Fruit fly (Drosophila melanogaster) whole organism, wandering third instar larva: ENCODE measurements around the gene Hat1.
A peak's percentile ranks its signal among the peaks of the same experiment; 100 is the strongest.

Experiments
- Abd-B ChIP-seq: fragments of >200 bp; optimal IDR thresholded peaks from 2 replicates; lab custom pipeline; 2017; ENCODE audit warnings: missing biosample characterization, missing genetic modification characterization
- CG32264 ChIP-seq: fragments of 200-800 bp; sonication (Bioruptor generic); optimal IDR thresholded peaks from 2 replicates; lab custom pipeline; 2016; ENCODE audit warnings: missing biosample characterization, missing genetic modification characterization
- CG9705 ChIP-seq: fragments of 200-800 bp; sonication (Bioruptor generic); optimal IDR thresholded peaks from 2 replicates; lab custom pipeline; 2018; ENCODE audit warnings: missing biosample characterization, mild to moderate bottlenecking, missing genetic modification characterization
- CrebA ChIP-seq: fragments of 200-800 bp; sonication (Bioruptor generic); optimal IDR thresholded peaks from 2 replicates; lab custom pipeline; 2016; ENCODE audit warnings: missing biosample characterization, mild to moderate bottlenecking, missing genetic modification characterization, borderline replicate concordance
- Dfd ChIP-seq: fragments of >200 bp; optimal IDR thresholded peaks from 2 replicates; lab custom pipeline; 2017; ENCODE audit warnings: missing biosample characterization, missing genetic modification characterization
- Dif ChIP-seq: fragments of 200-275, 200-300 bp; sonication (Bioruptor generic); optimal IDR thresholded peaks from 2 replicates; lab custom pipeline; 2018; ENCODE audit warnings: missing biosample characterization, missing genetic modification characterization; ENCODE audit not compliant: partially characterized antibody
- GATAd ChIP-seq: sonication (Bioruptor generic); optimal IDR thresholded peaks from 2 replicates; lab custom pipeline; 2016; ENCODE audit warnings: missing biosample characterization, missing genetic modification characterization
- HLH106 ChIP-seq: fragments of 200-800 bp; optimal IDR thresholded peaks from 3 replicates; lab custom pipeline; 2019; ENCODE audit warnings: missing biosample characterization, mild to moderate bottlenecking, missing genetic modification characterization, moderate library complexity
- Hnf4 ChIP-seq: fragments of 200-800 bp; sonication (Bioruptor generic); optimal IDR thresholded peaks from 2 replicates; lab custom pipeline; 2016; ENCODE audit warnings: missing biosample characterization, mild to moderate bottlenecking, missing genetic modification characterization
- Hr78 ChIP-seq: fragments of >200 bp; optimal IDR thresholded peaks from 2 replicates; lab custom pipeline; 2017; ENCODE audit warnings: missing biosample characterization, missing genetic modification characterization
- Hr83 ChIP-seq: fragments of 200-300 bp; sonication (Bioruptor generic); optimal IDR thresholded peaks from 2 replicates; lab custom pipeline; 2016; ENCODE audit warnings: missing biosample characterization, mild to moderate bottlenecking, missing genetic modification characterization, moderate library complexity; ENCODE audit not compliant: poor library complexity, severe bottlenecking
- Jra ChIP-seq: sonication (Bioruptor generic); optimal IDR thresholded peaks from 2 replicates; lab custom pipeline; 2016; ENCODE audit warnings: missing biosample characterization, missing genetic modification characterization
- Mio ChIP-seq: sonication (Bioruptor generic); optimal IDR thresholded peaks from 2 replicates; lab custom pipeline; 2016; ENCODE audit warnings: missing biosample characterization, missing genetic modification characterization
- Myc ChIP-seq: fragments of >200 bp; optimal IDR thresholded peaks from 2 replicates; lab custom pipeline; 2017
- N ChIP-seq: fragments of >200 bp; optimal IDR thresholded peaks from 2 replicates; lab custom pipeline; 2018; ENCODE audit warnings: missing biosample characterization, missing external identifiers, missing genetic modification characterization
- OdsH ChIP-seq: fragments of 200-800 bp; sonication (Bioruptor generic); optimal IDR thresholded peaks from 2 replicates; lab custom pipeline; 2016; ENCODE audit warnings: missing biosample characterization, mild to moderate bottlenecking, missing genetic modification characterization
- Rel ChIP-seq, 2 experiments: fragments of 200-800 bp; sonication (Bioruptor generic) in 1 of 2; optimal IDR thresholded peaks; 2 replicates in 1 of 2; 3 replicates in 1 of 2; lab custom pipeline; 2016 to 2019; ENCODE audit warnings: mild to moderate bottlenecking in 2 of 2, missing biosample characterization in 2 of 2, missing genetic modification characterization in 2 of 2, moderate library complexity in 1 of 2
- Sp1 ChIP-seq: fragments of 200-800 bp; sonication (Bioruptor generic); optimal IDR thresholded peaks from 3 replicates; lab custom pipeline; 2019; ENCODE audit warnings: missing biosample characterization, mild to moderate bottlenecking, missing genetic modification characterization, moderate library complexity
- Vsx2 ChIP-seq: fragments of 200-300, 225-300 bp; sonication (Bioruptor generic); optimal IDR thresholded peaks from 2 replicates; lab custom pipeline; 2018; ENCODE audit warnings: missing biosample characterization, missing genetic modification characterization; ENCODE audit not compliant: partially characterized antibody
- br ChIP-seq: fragments of 200-800 bp; sonication (Bioruptor generic); optimal IDR thresholded peaks from 2 replicates; lab custom pipeline; 2016; ENCODE audit warnings: missing biosample characterization, missing genetic modification characterization
- brk ChIP-seq: fragments of 200-800 bp; sonication (Bioruptor generic); optimal IDR thresholded peaks from 2 replicates; lab custom pipeline; 2016; ENCODE audit warnings: missing biosample characterization, mild to moderate bottlenecking, missing genetic modification characterization
- dl ChIP-seq, 2 experiments: fragments of 175-275, 200-275 bp in 1 of 2; fragments of 200-275 bp in 1 of 2; sonication (Bioruptor generic); optimal IDR thresholded peaks; lab custom pipeline; 2018; ENCODE audit warnings: mild to moderate bottlenecking in 2 of 2, missing biosample characterization in 2 of 2, missing genetic modification characterization in 2 of 2, moderate library complexity in 2 of 2; ENCODE audit not compliant: partially characterized antibody in 2 of 2, insufficient read depth in 1 of 2
- dmrt93B ChIP-seq: fragments of 200-800 bp; sonication (Bioruptor generic); optimal IDR thresholded peaks from 2 replicates; lab custom pipeline; 2018; ENCODE audit warnings: missing biosample characterization, mild to moderate bottlenecking, missing genetic modification characterization
- dsf ChIP-seq: sonication (Bioruptor generic); optimal IDR thresholded peaks from 2 replicates; lab custom pipeline; 2016; ENCODE audit warnings: missing biosample characterization, missing genetic modification characterization, borderline replicate concordance
- ey ChIP-seq: fragments of 200-800 bp; sonication (Bioruptor generic); optimal IDR thresholded peaks from 2 replicates; lab custom pipeline; 2016; ENCODE audit warnings: missing biosample characterization, missing genetic modification characterization
- foxo ChIP-seq, 2 experiments: fragments of 200-800 bp; sonication (Bioruptor generic); optimal IDR thresholded peaks; 2 replicates in 1 of 2; 3 replicates in 1 of 2; lab custom pipeline; 2016 to 2017; ENCODE audit warnings: missing biosample characterization in 2 of 2, missing genetic modification characterization in 2 of 2
- fru ChIP-seq: fragments of 200-800 bp; sonication (Bioruptor generic); optimal IDR thresholded peaks from 3 replicates; lab custom pipeline; 2016; ENCODE audit warnings: missing biosample characterization, mild to moderate bottlenecking, missing genetic modification characterization
- h ChIP-seq: fragments of 200-800 bp; sonication (Bioruptor generic); optimal IDR thresholded peaks from 3 replicates; lab custom pipeline; 2016; ENCODE audit warnings: missing biosample characterization, mild to moderate bottlenecking, missing genetic modification characterization
- jim ChIP-seq: fragments of 175-275, 200-325 bp; sonication (Bioruptor generic); optimal IDR thresholded peaks from 2 replicates; lab custom pipeline; 2016; ENCODE audit warnings: missing biosample characterization, mild to moderate bottlenecking, missing genetic modification characterization
- lola ChIP-seq: fragments of >200 bp; optimal IDR thresholded peaks from 2 replicates; lab custom pipeline; 2017; ENCODE audit warnings: missing biosample characterization, missing genetic modification characterization
- pan ChIP-seq: fragments of >200 bp; optimal IDR thresholded peaks from 2 replicates; lab custom pipeline; 2017
- psq ChIP-seq: fragments of 200-800 bp; sonication (Bioruptor generic); optimal IDR thresholded peaks from 3 replicates; lab custom pipeline; 2017; ENCODE audit warnings: missing biosample characterization, mild to moderate bottlenecking, missing genetic modification characterization, moderate library complexity
- rgr ChIP-seq: fragments of 200-800 bp; sonication (Bioruptor generic); optimal IDR thresholded peaks from 3 replicates; lab custom pipeline; 2016; ENCODE audit warnings: missing biosample characterization, mild to moderate bottlenecking, missing genetic modification characterization
- sage ChIP-seq: fragments of 200-800 bp; sonication (Bioruptor generic); optimal IDR thresholded peaks from 2 replicates; lab custom pipeline; 2016; ENCODE audit warnings: missing biosample characterization, mild to moderate bottlenecking, missing genetic modification characterization
- sv ChIP-seq: fragments of 200-800 bp; sonication (Bioruptor generic); optimal IDR thresholded peaks from 3 replicates; lab custom pipeline; 2016; ENCODE audit warnings: missing biosample characterization, missing genetic modification characterization
- tai ChIP-seq: sonication (Bioruptor generic); optimal IDR thresholded peaks from 2 replicates; lab custom pipeline; 2016; ENCODE audit warnings: missing biosample characterization, missing genetic modification characterization
- usp ChIP-seq: fragments of >200 bp; optimal IDR thresholded peaks from 2 replicates; lab custom pipeline; 2017; ENCODE audit warnings: missing biosample characterization, missing genetic modification characterization
- woc ChIP-seq: sonication (Bioruptor generic); optimal IDR thresholded peaks from 2 replicates; lab custom pipeline; 2016; ENCODE audit warnings: missing biosample characterization, mild to moderate bottlenecking, missing genetic modification characterization

Gene Hat1

DNA sequence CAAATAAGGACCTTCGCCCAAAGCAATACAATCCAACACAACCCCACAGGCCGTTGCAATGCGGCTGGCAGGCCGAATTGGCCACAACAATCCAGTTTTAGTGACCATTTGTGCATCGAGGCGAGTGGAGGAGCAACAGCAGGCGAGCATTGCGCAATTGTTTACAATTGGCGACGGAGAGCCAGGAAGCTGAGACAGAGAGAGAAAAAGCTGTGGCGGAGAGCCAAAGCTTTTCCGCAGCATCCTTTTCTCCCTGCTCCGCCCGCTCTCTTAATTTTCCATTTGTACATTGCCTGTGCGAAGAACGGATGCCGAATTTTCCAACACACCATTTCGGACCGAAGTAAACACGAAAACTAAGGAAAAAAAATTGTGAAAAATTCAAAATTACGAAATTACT, 7.7 kb downstream of the Hat1 start, which contains the start of gene kat-60L1:
Gene kat-60L1, plus strand, starts transcription at position 301 of the 400 bp plus-strand sequence.
- TF ChIP-seq CG9705 (GFP tag; lab: Kevin White, UChicago) (no peak), Dif (no peak), GATAd (no peak), fru (no peak), psq (GFP tag; lab: Kevin White, UChicago) (no peak), usp (GFP tag; lab: Kevin White, UChicago) (no peak), Myc (lab: Kevin White, UChicago) (no peak), foxo (GFP tag; optimal IDR thresholded peaks at IDR 0.05; lab: Kevin White, UChicago) (no peak), rgr (GFP tag; lab: Kevin White, UChicago) (no peak), Sp1 (GFP tag; lab: Kevin White, UChicago) (no peak), sage (GFP tag; lab: Kevin White, UChicago) (no peak)

DNA sequence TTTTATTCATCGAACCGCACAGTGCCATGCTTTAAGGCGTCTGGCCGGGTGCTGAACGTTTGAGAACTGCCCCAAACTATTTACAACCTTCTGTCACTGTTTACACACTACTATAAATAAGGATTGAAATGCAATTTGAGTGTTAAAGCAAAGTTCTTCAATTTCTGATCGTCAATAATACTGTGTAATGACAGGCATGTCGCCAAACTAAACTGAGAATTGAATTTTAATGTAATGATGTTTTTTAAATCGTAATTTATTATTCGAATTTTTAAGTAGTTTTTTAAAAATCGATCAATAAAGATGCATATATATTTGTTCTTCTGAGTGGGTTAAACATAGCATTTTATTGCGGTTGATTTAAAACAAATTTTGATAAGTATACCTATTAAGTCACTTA, 8.2 kb downstream of the Hat1 start, which contains the start of gene CG2082:
Gene CG2082, minus strand, starts transcription at position 101 of the 400 bp plus-strand sequence.
- TF ChIP-seq Vsx2 (GFP tag; lab: Kevin White, UChicago) = no peak
- no peak for TF ChIP-seq HLH106 (tag; lab: Kevin White, UChicago)
- TF ChIP-seq tai (GFP tag; lab: Kevin White, UChicago) = no peak
- no peak for TF ChIP-seq lola (GFP tag; lab: Kevin White, UChicago)
- TF ChIP-seq sage (GFP tag; lab: Kevin White, UChicago) = no peak
- TF ChIP-seq jim = no peak
- no peak for TF ChIP-seq woc (GFP tag; lab: Kevin White, UChicago)
- TF ChIP-seq Hr83 (GFP tag; lab: Kevin White, UChicago) = no peak
- no peak for TF ChIP-seq N (GFP tag; lab: Kevin White, UChicago)
- TF ChIP-seq foxo (GFP tag; optimal IDR thresholded peaks at IDR 0.05; lab: Kevin White, UChicago) = no peak
- no peak for TF ChIP-seq Jra (GFP tag; lab: Kevin White, UChicago)
- no peak for TF ChIP-seq Mio (GFP tag; lab: Kevin White, UChicago)
- no peak for TF ChIP-seq psq (GFP tag; lab: Kevin White, UChicago)
- no peak for TF ChIP-seq Sp1 (GFP tag; lab: Kevin White, UChicago)
- no peak for TF ChIP-seq ey (GFP tag; lab: Kevin White, UChicago)
- TF ChIP-seq GATAd = no peak
- no peak for TF ChIP-seq fru
- no peak for TF ChIP-seq Hr78 (GFP tag; lab: Kevin White, UChicago)
- no peak for TF ChIP-seq brk (GFP tag; lab: Kevin White, UChicago)

DNA sequence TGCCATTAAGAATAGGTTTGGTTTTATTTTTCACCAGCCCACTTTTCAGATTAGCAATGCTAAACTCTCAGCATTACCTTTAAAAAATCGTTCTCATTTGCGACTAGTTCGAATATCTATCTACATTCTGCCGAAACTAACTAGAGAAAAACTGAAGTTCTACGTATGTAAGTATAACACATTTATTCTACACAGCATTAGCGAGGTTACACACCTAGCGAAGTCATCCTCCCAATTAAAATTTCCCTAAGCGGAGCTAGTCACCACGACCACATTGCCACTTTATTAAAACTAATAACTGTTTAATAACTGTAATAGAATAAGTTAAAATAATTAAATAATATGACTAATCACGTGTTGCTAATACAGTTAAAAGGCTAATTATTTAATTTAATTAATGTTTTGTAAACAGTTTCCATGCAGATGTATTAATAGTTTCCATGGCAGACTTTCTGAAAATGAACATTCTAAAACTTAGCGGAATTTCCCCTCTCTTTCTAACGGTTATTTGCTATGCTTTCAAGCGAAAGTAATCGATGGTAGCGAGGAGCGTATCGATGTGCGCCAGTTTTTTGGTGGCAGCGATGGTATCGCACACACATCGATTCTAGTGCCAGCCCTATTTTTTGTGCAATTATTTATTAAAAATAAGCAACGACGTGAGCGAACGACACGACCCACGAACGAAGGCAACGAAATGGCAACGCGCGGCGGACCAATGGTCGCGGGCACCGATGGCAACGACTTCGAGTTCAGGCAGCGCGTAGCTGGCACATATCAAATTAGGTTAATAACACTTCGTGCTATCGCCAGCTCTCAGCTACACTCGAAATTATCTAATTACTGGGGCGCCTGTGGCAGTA, 10.2 kb downstream of the Hat1 start, which contains the start of gene jagn:
Gene jagn, plus strand, starts transcription at position 585 of the 863 bp plus-strand sequence.
- peak; percentile 43 for TF ChIP-seq fru
- peak; percentile 26 for TF ChIP-seq CG32264 (GFP tag; lab: Kevin White, UChicago)
- TF ChIP-seq Myc (lab: Kevin White, UChicago) = peak; percentile 85
- no peak for TF ChIP-seq usp (GFP tag; lab: Kevin White, UChicago)
- TF ChIP-seq br = peak; percentile 55
- no peak for TF ChIP-seq tai (GFP tag; lab: Kevin White, UChicago)
- peak; percentile 75 for TF ChIP-seq rgr (GFP tag; lab: Kevin White, UChicago)
- peak; percentile 80 for TF ChIP-seq jim
- peak; percentile 52 for TF ChIP-seq sv (GFP tag; lab: Kevin White, UChicago)
- no peak for TF ChIP-seq Vsx2 (GFP tag; lab: Kevin White, UChicago)
- TF ChIP-seq CrebA (GFP tag; lab: Kevin White, UChicago) = no peak
- no peak for TF ChIP-seq dl (GFP tag; optimal IDR thresholded peaks at IDR 0.05; lab: Kevin White, UChicago; ENCODE audit: insufficient read depth in 1 of 2, partially characterized antibody in 2 of 2)
- TF ChIP-seq pan (lab: Kevin White, UChicago) = no peak
- peak; percentile 63 for TF ChIP-seq h (GFP tag; lab: Kevin White, UChicago)
- peak; percentile 29 for TF ChIP-seq Mio (GFP tag; lab: Kevin White, UChicago)
- TF ChIP-seq CG9705 (GFP tag; lab: Kevin White, UChicago) = peak; percentile 31
- no peak for TF ChIP-seq lola (GFP tag; lab: Kevin White, UChicago)
- peak; percentile 68 for TF ChIP-seq Jra (GFP tag; lab: Kevin White, UChicago)
- peak; percentile 51 for TF ChIP-seq ey (GFP tag; lab: Kevin White, UChicago)
- TF ChIP-seq brk (GFP tag; lab: Kevin White, UChicago) = no peak
- peak; percentile 9 for TF ChIP-seq Sp1 (GFP tag; lab: Kevin White, UChicago)
- peak; percentile 47 for TF ChIP-seq OdsH (GFP tag; lab: Kevin White, UChicago)
- no peak for TF ChIP-seq Abd-B
- peak in 1 of 2 experiments; percentile 56 for TF ChIP-seq foxo (GFP tag; optimal IDR thresholded peaks at IDR 0.05; lab: Kevin White, UChicago)
- TF ChIP-seq Rel (GFP tag; optimal IDR thresholded peaks at IDR 0.05; lab: Kevin White, UChicago) = no peak
- peak; percentile 63 for TF ChIP-seq Rel (tag; optimal IDR thresholded peaks at IDR 0.05; lab: Kevin White, UChicago)
- no peak for TF ChIP-seq Dif
- no peak for TF ChIP-seq woc (GFP tag; lab: Kevin White, UChicago)
- peak; percentile 95 for TF ChIP-seq Hr83 (GFP tag; lab: Kevin White, UChicago)
- peak; percentile 49 for TF ChIP-seq dmrt93B (GFP tag; lab: Kevin White, UChicago)
- TF ChIP-seq HLH106 (tag; lab: Kevin White, UChicago) = peak; percentile 41
- TF ChIP-seq Dfd (GFP tag; lab: Kevin White, UChicago) = no peak
- TF ChIP-seq psq (GFP tag; lab: Kevin White, UChicago) = peak; percentile 50
- peak; percentile 68 for TF ChIP-seq GATAd
- TF ChIP-seq N (GFP tag; lab: Kevin White, UChicago) = no peak
- peak; percentile 63 for TF ChIP-seq dsf
- TF ChIP-seq Hnf4 (GFP tag; lab: Kevin White, UChicago) = no peak
- peak; percentile 57 for TF ChIP-seq sage (GFP tag; lab: Kevin White, UChicago)
- no peak for TF ChIP-seq Hr78 (GFP tag; lab: Kevin White, UChicago)
